Fruit fly (Drosophila melanogaster) whole organism, embryonic: ENCODE measurements around the gene GlyRS.

ENCODE experiments used
- Adf1 ChIP-seq: fragments of 200-800 bp; sonication (Bioruptor generic); IDR thresholded peaks from 2 replicates; pipeline ENCODE4 v1.3.6; 2022; ENCODE audit warnings: missing biosample characterization, missing genetic modification characterization
- Aef1 ChIP-seq: fragments of 200-800 bp; sonication (Bioruptor generic); IDR thresholded peaks from 3 replicates; pipeline ENCODE4 v1.3.6; 2022; ENCODE audit warnings: missing biosample characterization, missing genetic modification characterization
- Antp ChIP-seq: fragments of 200-800 bp; sonication (Bioruptor generic); optimal IDR thresholded peaks from 3 replicates; lab custom pipeline; 2016; ENCODE audit warnings: missing biosample characterization, missing genetic modification characterization
- Asciz ChIP-seq: fragments of 200-800 bp; sonication (Bioruptor generic); optimal IDR thresholded peaks from 2 replicates; lab custom pipeline; 2017; ENCODE audit warnings: missing biosample characterization, mild to moderate bottlenecking, missing genetic modification characterization, missing genetic modification reagents
- CG12155 ChIP-seq: fragments of 200-800 bp; sonication (Bioruptor generic); optimal IDR thresholded peaks from 3 replicates; lab custom pipeline; 2016; ENCODE audit warnings: missing biosample characterization, missing genetic modification characterization
- CG13894 ChIP-seq: fragments of 200-800 bp; sonication (Bioruptor generic); optimal IDR thresholded peaks from 3 replicates; lab custom pipeline; 2018; ENCODE audit warnings: missing biosample characterization, mild to moderate bottlenecking, missing genetic modification characterization, moderate library complexity
- CG14441 ChIP-seq: fragments of 200-800 bp; sonication (Bioruptor generic); IDR thresholded peaks from 2 replicates; pipeline ENCODE4 v1.3.6; 2022; ENCODE audit warnings: missing biosample characterization, missing genetic modification characterization
- CG15011 ChIP-seq: fragments of 200-800 bp; sonication (Bioruptor generic); optimal IDR thresholded peaks from 3 replicates; lab custom pipeline; 2018; ENCODE audit warnings: missing biosample characterization, mild to moderate bottlenecking, missing genetic modification characterization
- CG1647 ChIP-seq: fragments of 200-800 bp; sonication (Bioruptor generic); optimal IDR thresholded peaks from 3 replicates; lab custom pipeline; 2016; ENCODE audit warnings: missing biosample characterization, missing genetic modification characterization
- CG2889 ChIP-seq: fragments of 200-800 bp; sonication (Bioruptor generic); IDR thresholded peaks from 3 replicates; pipeline ENCODE4 v1.3.6; 2022; ENCODE audit warnings: missing biosample characterization, missing genetic modification characterization
- CG30020 ChIP-seq: fragments of 200-800 bp; optimal IDR thresholded peaks from 2 replicates; lab custom pipeline; 2019; ENCODE audit warnings: missing biosample characterization, mild to moderate bottlenecking, missing genetic modification characterization, moderate library complexity
- CG30403 ChIP-seq: fragments of 200-800 bp; sonication (Bioruptor generic); optimal IDR thresholded peaks from 3 replicates; lab custom pipeline; 2016; ENCODE audit warnings: missing biosample characterization, missing genetic modification characterization
- CG32532 ChIP-seq: fragments of 200-800 bp; sonication (Bioruptor generic); IDR thresholded peaks from 2 replicates; pipeline ENCODE4 v1.3.6; 2022; ENCODE audit warnings: missing biosample characterization, missing genetic modification characterization
- CG4617 ChIP-seq: fragments of 200-800 bp; sonication (Bioruptor generic); optimal IDR thresholded peaks from 3 replicates; lab custom pipeline; 2016; ENCODE audit warnings: missing biosample characterization, missing genetic modification characterization, borderline replicate concordance
- CG4854 ChIP-seq: fragments of 200-800 bp; sonication (Bioruptor generic); optimal IDR thresholded peaks from 2 replicates; lab custom pipeline; 2016; ENCODE audit warnings: missing biosample characterization, missing genetic modification characterization, inconsistent platforms
- CG7745 ChIP-seq: fragments of 200-800 bp; sonication (Bioruptor generic); optimal IDR thresholded peaks from 2 replicates; lab custom pipeline; 2018; ENCODE audit warnings: missing biosample characterization, mild to moderate bottlenecking, missing genetic modification characterization, moderate library complexity
- CG7786 ChIP-seq: fragments of 200-800 bp; sonication (Bioruptor generic); optimal IDR thresholded peaks from 2 replicates; lab custom pipeline; 2016; ENCODE audit warnings: missing biosample characterization, missing genetic modification characterization
- CG7963 ChIP-seq: fragments of 200-800 bp; sonication (Bioruptor generic); IDR thresholded peaks from 3 replicates; pipeline ENCODE4 v1.3.6; 2022; ENCODE audit warnings: missing biosample characterization, missing genetic modification characterization; ENCODE audit not compliant: partially characterized antibody
- CG8089 ChIP-seq: fragments of 200-800 bp; sonication (Bioruptor generic); optimal IDR thresholded peaks from 3 replicates; lab custom pipeline; 2016; ENCODE audit warnings: missing biosample characterization, missing genetic modification characterization
- CG8478 ChIP-seq: fragments of >200 bp; optimal IDR thresholded peaks from 2 replicates; lab custom pipeline; 2018
- CG9437 ChIP-seq: fragments of 200-800 bp; sonication (Bioruptor generic); optimal IDR thresholded peaks from 2 replicates; lab custom pipeline; 2018; ENCODE audit warnings: missing biosample characterization, mild to moderate bottlenecking, missing genetic modification characterization
- D19B ChIP-seq: fragments of 200-800 bp; sonication (Bioruptor generic); optimal IDR thresholded peaks from 2 replicates; lab custom pipeline; 2017; ENCODE audit warnings: missing biosample characterization, mild to moderate bottlenecking, missing genetic modification characterization
- Dll ChIP-seq: fragments of 200-800 bp; sonication (Bioruptor generic); IDR thresholded peaks from 4 replicates; pipeline ENCODE4 v1.3.6; 2022; ENCODE audit warnings: missing biosample characterization, missing genetic modification characterization; ENCODE audit not compliant: partially characterized antibody
- HLHmδ ChIP-seq: fragments of 200-800 bp; sonication (Bioruptor generic); optimal IDR thresholded peaks from 2 replicates; lab custom pipeline; 2018; ENCODE audit warnings: missing biosample characterization, mild to moderate bottlenecking, missing genetic modification characterization, moderate library complexity
- Hand ChIP-seq: fragments of 200-800 bp; sonication (Bioruptor generic); optimal IDR thresholded peaks from 2 replicates; lab custom pipeline; 2017; ENCODE audit warnings: mild to moderate bottlenecking, missing biosample characterization, missing genetic modification reagents, missing genetic modification characterization
- NC2β ChIP-seq: fragments of 200-800 bp; sonication (Bioruptor generic); optimal IDR thresholded peaks from 2 replicates; lab custom pipeline; 2016; ENCODE audit warnings: missing biosample characterization, missing genetic modification characterization
- Usf ChIP-seq: fragments of 200-800 bp; sonication (Bioruptor generic); optimal IDR thresholded peaks from 2 replicates; lab custom pipeline; 2017; ENCODE audit warnings: missing genotype, missing biosample characterization, missing genetic modification characterization
- abd-A ChIP-seq: fragments of 200-800 bp; sonication (Bioruptor generic); optimal IDR thresholded peaks from 3 replicates; lab custom pipeline; 2019; ENCODE audit warnings: missing biosample characterization, mild to moderate bottlenecking, missing genetic modification characterization, moderate library complexity
- ac ChIP-seq: fragments of 200-800 bp; sonication (Bioruptor generic); optimal IDR thresholded peaks from 3 replicates; lab custom pipeline; 2017; ENCODE audit warnings: missing biosample characterization, mild to moderate bottlenecking, missing genetic modification characterization
- ato ChIP-seq: fragments of 200-800 bp; sonication (Bioruptor generic); IDR thresholded peaks from 2 replicates; pipeline ENCODE4 v1.3.6; 2022; ENCODE audit warnings: missing biosample characterization, missing genetic modification characterization; ENCODE audit not compliant: partially characterized antibody
- btn ChIP-seq: fragments of 200-800 bp; sonication (Bioruptor generic); optimal IDR thresholded peaks from 2 replicates; lab custom pipeline; 2016; ENCODE audit warnings: missing biosample characterization, missing genetic modification characterization
- chinmo ChIP-seq: fragments of 200-800 bp; sonication (Bioruptor generic); IDR thresholded peaks from 4 replicates; pipeline ENCODE4 v1.3.6; 2022; ENCODE audit warnings: missing biosample characterization, missing genetic modification characterization; ENCODE audit not compliant: partially characterized antibody
- corto ChIP-seq: fragments of 200-800 bp; sonication (Bioruptor generic); optimal IDR thresholded peaks from 2 replicates; lab custom pipeline; 2016; ENCODE audit warnings: missing biosample characterization, mild to moderate bottlenecking, missing genetic modification characterization, moderate library complexity
- cwo ChIP-seq: fragments of 200-800 bp; sonication (Bioruptor generic); optimal IDR thresholded peaks from 3 replicates; lab custom pipeline; 2017; ENCODE audit warnings: missing biosample characterization, missing genetic modification characterization, mild to moderate bottlenecking, moderate library complexity, missing genetic modification reagents
- dysf ChIP-seq: fragments of 200-800 bp; sonication (Bioruptor generic); IDR thresholded peaks from 3 replicates; pipeline ENCODE4 v1.3.6; 2022; ENCODE audit warnings: missing biosample characterization, missing genetic modification characterization
- esg ChIP-seq: fragments of 200-800 bp; sonication (Bioruptor generic); conservative IDR thresholded peaks from 2 replicates; pipeline ENCODE4 v1.3.6; 2022; ENCODE audit warnings: missing biosample characterization, missing genetic modification characterization
- fd102C ChIP-seq: fragments of 200-800 bp; sonication (Bioruptor generic); optimal IDR thresholded peaks from 2 replicates; lab custom pipeline; 2018; ENCODE audit warnings: missing biosample characterization, mild to moderate bottlenecking, missing genetic modification characterization, moderate library complexity
- gsb-n ChIP-seq: fragments of 200-800 bp; sonication (Bioruptor generic); optimal IDR thresholded peaks from 3 replicates; lab custom pipeline; 2018; ENCODE audit warnings: missing biosample characterization, mild to moderate bottlenecking, missing genetic modification characterization
- hbn ChIP-seq: fragments of 200-800 bp; sonication (Bioruptor generic); IDR thresholded peaks from 2 replicates; pipeline ENCODE4 v1.3.6; 2022; ENCODE audit warnings: missing biosample characterization, missing genetic modification characterization; ENCODE audit not compliant: partially characterized antibody
- inv ChIP-seq: fragments of 200-800 bp; sonication (Bioruptor generic); IDR thresholded peaks from 2 replicates; pipeline ENCODE4 v1.3.6; 2022; ENCODE audit warnings: missing biosample characterization, missing genetic modification characterization; ENCODE audit not compliant: partially characterized antibody
- ken ChIP-seq: fragments of 200-800 bp; sonication (Bioruptor generic); IDR thresholded peaks from 3 replicates; pipeline ENCODE4 v1.3.6; 2022; ENCODE audit warnings: missing biosample characterization, missing genetic modification characterization
- kni ChIP-seq: fragments of 200-800 bp; sonication (Bioruptor generic); optimal IDR thresholded peaks from 3 replicates; lab custom pipeline; 2017; ENCODE audit warnings: mild to moderate bottlenecking, missing biosample characterization, missing genetic modification reagents, missing genetic modification characterization
- nerfin-1 ChIP-seq: fragments of 200-800 bp; sonication (Bioruptor generic); optimal IDR thresholded peaks from 3 replicates; lab custom pipeline; 2019; ENCODE audit warnings: missing biosample characterization, mild to moderate bottlenecking, missing genetic modification characterization, moderate library complexity
- sens-2 ChIP-seq: fragments of 200-800 bp; sonication (Bioruptor generic); IDR thresholded peaks from 2 replicates; pipeline ENCODE4 v1.3.6; 2022; ENCODE audit warnings: missing biosample characterization, missing genetic modification characterization
- slp2 ChIP-seq: fragments of 200-800 bp; sonication (Bioruptor generic); optimal IDR thresholded peaks from 2 replicates; lab custom pipeline; 2016; ENCODE audit warnings: missing biosample characterization, missing genetic modification characterization
- tin ChIP-seq: fragments of 200-800 bp; sonication (Bioruptor generic); optimal IDR thresholded peaks from 3 replicates; lab custom pipeline; 2016; ENCODE audit warnings: missing biosample characterization, missing genetic modification characterization
- unc-4 ChIP-seq: fragments of 200-800 bp; sonication (Bioruptor generic); IDR thresholded peaks from 2 replicates; pipeline ENCODE4 v1.3.6; 2022; ENCODE audit warnings: missing biosample characterization, missing genetic modification characterization; ENCODE audit not compliant: partially characterized antibody

The GlyRS gene

dm6 chr3L:15136659-15137572, 42.0 kb downstream of the GlyRS start, which contains the start of gene CG12316 (continued):
- TF ChIP-seq CG7786 (GFP tag; lab: Kevin White, UChicago), result peak; percentile 94
- peak; percentile 84 for TF ChIP-seq kni
- no peak for TF ChIP-seq HLHmδ (GFP tag; lab: Kevin White, UChicago)
- TF ChIP-seq btn (GFP tag; lab: Kevin White, UChicago), result peak; percentile 87
- TF ChIP-seq CG4617 (GFP tag; lab: Kevin White, UChicago), result peak; percentile 71
- peak; percentile 80 for TF ChIP-seq Asciz (GFP tag; lab: Kevin White, UChicago)
- peak; percentile 83 for TF ChIP-seq esg (GFP tag; lab: Robert Waterston, UW)
- TF ChIP-seq slp2 (GFP tag; lab: Kevin White, UChicago), result peak; percentile 89
- TF ChIP-seq CG32532 (GFP tag; lab: Robert Waterston, UW), result peak; percentile 73
- peak; percentile 57 for TF ChIP-seq Adf1 (GFP tag; lab: Robert Waterston, UW)
- peak; percentile 90 for TF ChIP-seq Antp
- peak; percentile 85 for TF ChIP-seq ken (GFP tag; lab: Robert Waterston, UW)
- TF ChIP-seq CG12155 (GFP tag; lab: Kevin White, UChicago), result peak; percentile 82
- TF ChIP-seq CG1647, result peak; percentile 83
- TF ChIP-seq chinmo (GFP tag; lab: Robert Waterston, UW), result 0 out of 4 replicates have a peak, but pooled peaks have one; percentile 42
- peak; percentile 83 for TF ChIP-seq NC2β (GFP tag; lab: Kevin White, UChicago)
- peak; percentile 92 for TF ChIP-seq Dll (GFP tag; lab: Robert Waterston, UW)
- peak; percentile 83 for TF ChIP-seq hbn (GFP tag; lab: Robert Waterston, UW)
- TF ChIP-seq fd102C (GFP tag; lab: Kevin White, UChicago), result peak; percentile 76
- no peak for TF ChIP-seq CG8478
- peak; percentile 59; the same call in 1 of the 3 replicates for TF ChIP-seq CG7963 (GFP tag; lab: Robert Waterston, UW)
- TF ChIP-seq inv (GFP tag; lab: Robert Waterston, UW), result peak; percentile 53
- TF ChIP-seq CG30020 (tag; lab: Kevin White, UChicago), result peak; percentile 77
- TF ChIP-seq CG8089 (GFP tag; lab: Kevin White, UChicago), result peak; percentile 87
- TF ChIP-seq D19B, result peak; percentile 74
- TF ChIP-seq nerfin-1 (tag; lab: Kevin White, UChicago), result peak; percentile 93
- TF ChIP-seq sens-2 (GFP tag; lab: Robert Waterston, UW), result peak; percentile 71
- peak; percentile 70 for TF ChIP-seq CG14441
- peak; percentile 89 for TF ChIP-seq Usf (GFP tag; lab: Kevin White, UChicago)
- peak; percentile 92 for TF ChIP-seq CG30403 (GFP tag; lab: Kevin White, UChicago)
- peak; percentile 47; the same call in 1 of the 3 replicates for TF ChIP-seq Aef1
- TF ChIP-seq CG13894 (tag; lab: Kevin White, UChicago), result peak; percentile 91
- TF ChIP-seq abd-A, result no peak
- peak; percentile 4 for TF ChIP-seq CG7745 (tag; lab: Kevin White, UChicago)
- peak; percentile 36; the same call in 1 of the 2 replicates for TF ChIP-seq ato (GFP tag; lab: Robert Waterston, UW)
- TF ChIP-seq gsb-n (tag; lab: Kevin White, UChicago), result peak; percentile 92
- TF ChIP-seq corto (GFP tag; lab: Kevin White, UChicago), result peak; percentile 82
- TF ChIP-seq tin (GFP tag; lab: Kevin White, UChicago), result peak; percentile 91
- peak; percentile 90 for TF ChIP-seq dysf (GFP tag; lab: Robert Waterston, UW)
- peak; percentile 86 for TF ChIP-seq CG4854 (GFP tag; lab: Kevin White, UChicago)
- peak; percentile 85 for TF ChIP-seq CG9437 (GFP tag; lab: Kevin White, UChicago)
- peak; percentile 91 for TF ChIP-seq Hand (GFP tag; lab: Kevin White, UChicago)
- TF ChIP-seq cwo (GFP tag; lab: Kevin White, UChicago), result peak; percentile 90
- peak; percentile 90 for TF ChIP-seq ac (GFP tag; lab: Kevin White, UChicago)
- TF ChIP-seq CG2889 (GFP tag; lab: Robert Waterston, UW), result peak; percentile 78
- peak; percentile 87 for TF ChIP-seq CG15011 (GFP tag; lab: Kevin White, UChicago)
- peak; percentile 84 for TF ChIP-seq unc-4 (GFP tag; lab: Robert Waterston, UW)
